Worm (Caenorhabditis elegans) whole organism, mixed stage, embryonic: ENCODE results near the gene str-103.

Source experiments
- ces-1 ChIP-seq: fragments of 150-350 bp; optimal IDR thresholded peaks from 2 replicates; lab custom pipeline; 2014; ENCODE audit warnings: missing biosample characterization, missing genetic modification reagents, missing genetic modification characterization
- lin-13 ChIP-seq: fragments of 150-350 bp; optimal IDR thresholded peaks from 2 replicates; lab custom pipeline; 2014; ENCODE audit warnings: missing biosample characterization, missing genetic modification characterization
- lsy-2 ChIP-seq: fragments of 150-350 bp; optimal IDR thresholded peaks from 2 replicates; lab custom pipeline; 2014; ENCODE audit warnings: missing biosample characterization, missing genetic modification characterization
- mep-1 ChIP-seq: fragments of 150-350 bp; optimal IDR thresholded peaks from 2 replicates; lab custom pipeline; 2017; ENCODE audit warnings: missing biosample characterization, missing genetic modification reagents, missing genetic modification characterization, inconsistent platforms
- nhr-2 ChIP-seq: fragments of 150-350 bp; optimal IDR thresholded peaks from 2 replicates; lab custom pipeline; 2014; ENCODE audit warnings: missing biosample characterization, missing genetic modification characterization
- sptf-1 ChIP-seq: sonication (generic microtip); optimal IDR thresholded peaks from 2 replicates; lab custom pipeline; 2017; ENCODE audit warnings: mild to moderate bottlenecking, missing genetic modification characterization, moderate library complexity, missing compliant biosample characterization
- unc-120 ChIP-seq: sonication (generic microtip); optimal IDR thresholded peaks from 2 replicates; lab custom pipeline; 2017; ENCODE audit warnings: missing genetic modification characterization, missing compliant biosample characterization; ENCODE audit not compliant: poor library complexity, severe bottlenecking
- unc-62 ChIP-seq: fragments of 150-350 bp; optimal IDR thresholded peaks from 2 replicates; lab custom pipeline; 2014; ENCODE audit warnings: missing biosample characterization, missing genetic modification reagents, missing genetic modification characterization

DNA sequence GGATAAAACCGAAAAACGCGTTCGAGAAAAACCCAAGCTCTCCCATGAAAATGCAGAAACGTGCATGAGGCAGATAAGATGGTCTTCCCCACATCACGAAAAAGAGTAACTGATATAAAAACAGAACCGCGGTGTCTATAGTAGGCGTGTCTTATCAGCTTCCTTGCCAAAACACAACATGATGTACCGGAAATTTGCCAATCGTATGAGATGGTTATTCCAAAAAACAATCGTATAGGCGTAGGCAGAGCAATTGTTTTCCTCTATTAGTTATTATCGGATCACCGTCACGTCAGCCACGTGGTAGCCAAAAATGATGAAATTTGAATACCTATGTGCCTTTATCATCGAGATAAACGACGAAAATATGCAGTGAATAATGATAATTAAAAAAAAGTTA, 19.1 kb downstream of the str-103 start, which contains the start of gene str-7:
- TF ChIP-seq unc-120 (tag; lab: Kevin White, UChicago) (no peak), ces-1 (no peak), lin-13 (tag; lab: Kevin White, UChicago) (no peak), nhr-2 (tag; lab: Kevin White, UChicago) (no peak), sptf-1 (tag; lab: Kevin White, UChicago) (no peak), unc-62 (GFP tag; lab: Kevin White, UChicago) (no peak), mep-1 (tag; lab: Kevin White, UChicago) (no peak), lsy-2 (no peak)
